In genomic region chr3R:29538436-29538835, dm6 we compare ENCODE assay signal across 4 fruit fly cellular contexts.
TF ChIP-seq lines count a peak whose summit lies in the region.

No protein-coding gene starts in this region.

- no peak for TF ChIP-seq CTCF in whole organism, embryonic (GFP tag; optimal IDR thresholded peaks at IDR 0.05; lab: Kevin White, UChicago)

TF ChIP-seq in whole organism, embryonic, 481 proteins besides CTCF, POLR2A, EP300 and RAD21:
- TF ChIP-seq Fer1 (GFP tag; optimal IDR thresholded peaks at IDR 0.05; lab: Kevin White, UChicago), result no peak
- TF ChIP-seq Drgx (GFP tag; IDR thresholded peaks at IDR 0.05; lab: Robert Waterston, UW), result peak; percentile 33; the same call in 1 of the 2 replicates
- 0 out of 3 replicates have a peak, but pooled peaks have one; percentile 22 for TF ChIP-seq otp (GFP tag; IDR thresholded peaks at IDR 0.05; lab: Robert Waterston, UW)
- TF ChIP-seq ATbp (GFP tag; optimal IDR thresholded peaks at IDR 0.05; lab: Kevin White, UChicago), result no peak
- no peak for TF ChIP-seq bowl (GFP tag; IDR thresholded peaks at IDR 0.05; lab: Robert Waterston, UW)
TF ChIP-seq in whole organism, embryonic: peak in this region for 2.

TF ChIP-seq in whole organism, prepupa, 60 proteins besides CTCF, POLR2A, EP300 and RAD21 (continues in another document):
- TF ChIP-seq spab (GFP tag; optimal IDR thresholded peaks at IDR 0.05; lab: Kevin White, UChicago) (peak; percentile 38), salr (GFP tag; optimal IDR thresholded peaks at IDR 0.05; lab: Kevin White, UChicago) (no peak), CG16779 (tag; optimal IDR thresholded peaks at IDR 0.05; lab: Kevin White, UChicago) (no peak), dac (GFP tag; optimal IDR thresholded peaks at IDR 0.05; lab: Kevin White, UChicago) (no peak), dsx (GFP tag; optimal IDR thresholded peaks at IDR 0.05; lab: Kevin White, UChicago; ENCODE audit: poor library complexity, severe bottlenecking) (no peak), OdsH (GFP tag; optimal IDR thresholded peaks at IDR 0.05; lab: Kevin White, UChicago) (peak; percentile 55), achi (GFP tag; optimal IDR thresholded peaks at IDR 0.05; lab: Kevin White, UChicago) (peak; percentile 52), ss (GFP tag; optimal IDR thresholded peaks at IDR 0.05; lab: Kevin White, UChicago) (no peak), Eip93F (GFP tag; optimal IDR thresholded peaks at IDR 0.05; lab: Kevin White, UChicago) (no peak), net (GFP tag; optimal IDR thresholded peaks at IDR 0.05; lab: Kevin White, UChicago) (peak; percentile 19), CG3032 (tag; optimal IDR thresholded peaks at IDR 0.05; lab: Kevin White, UChicago) (no peak), esn (GFP tag; optimal IDR thresholded peaks at IDR 0.05; lab: Kevin White, UChicago) (peak; percentile 77), Met (GFP tag; optimal IDR thresholded peaks at IDR 0.05; lab: Kevin White, UChicago) (peak; percentile 75), CG10669 (GFP tag; optimal IDR thresholded peaks at IDR 0.05; lab: Kevin White, UChicago) (peak; percentile 34), CG11294 (GFP tag; IDR thresholded peaks at IDR 0.05; lab: Robert Waterston, UW) (no peak), CG6808 (GFP tag; optimal IDR thresholded peaks at IDR 0.05; lab: Kevin White, UChicago) (peak; percentile 26), pdm3 (GFP tag; optimal IDR thresholded peaks at IDR 0.05; lab: Kevin White, UChicago) (peak; percentile 65), CG8319 (GFP tag; optimal IDR thresholded peaks at IDR 0.05; lab: Kevin White, UChicago) (peak; percentile 32), Blimp-1 (GFP tag; optimal IDR thresholded peaks at IDR 0.05; lab: Kevin White, UChicago) (peak; percentile 22), eg (GFP tag; IDR thresholded peaks at IDR 0.05; lab: Robert Waterston, UW) (0 out of 3 replicates have a peak, but pooled peaks have one; percentile 33), Sox15 (GFP tag; optimal IDR thresholded peaks at IDR 0.05; lab: Kevin White, UChicago) (no peak), Ets21C (GFP tag; optimal IDR thresholded peaks at IDR 0.05; lab: Kevin White, UChicago) (peak; percentile 50), CG8119 (GFP tag; IDR thresholded peaks at IDR 0.05; lab: Robert Waterston, UW) (0 out of 3 replicates have a peak, but pooled peaks have one; percentile 43), CG6276 (GFP tag; optimal IDR thresholded peaks at IDR 0.05; lab: Kevin White, UChicago) (peak; percentile 0), fd59A (GFP tag; optimal IDR thresholded peaks at IDR 0.05; lab: Kevin White, UChicago) (no peak), Sox14 (GFP tag; optimal IDR thresholded peaks at IDR 0.05; lab: Kevin White, UChicago) (peak; percentile 64), CG11762 (GFP tag; optimal IDR thresholded peaks at IDR 0.05; lab: Kevin White, UChicago; ENCODE audit: insufficient read depth) (peak; percentile 17), Hr4 (GFP tag; optimal IDR thresholded peaks at IDR 0.05; lab: Kevin White, UChicago) (peak; percentile 17)

TF ChIP-seq in whole organism, pupa, 21 proteins besides CTCF, POLR2A, EP300 and RAD21:
- 0 out of 2 replicates have a peak, but pooled peaks have one; percentile 13 for TF ChIP-seq Ets98B (GFP tag; IDR thresholded peaks at IDR 0.05; lab: Robert Waterston, UW)
- TF ChIP-seq CG8159 (tag; optimal IDR thresholded peaks at IDR 0.05; lab: Kevin White, UChicago), result peak; percentile 53
- no peak for TF ChIP-seq CG12605 (GFP tag; IDR thresholded peaks at IDR 0.05; lab: Robert Waterston, UW)
- no peak for TF ChIP-seq rn (GFP tag; IDR thresholded peaks at IDR 0.05; lab: Robert Waterston, UW)
- TF ChIP-seq Pif1B (GFP tag; optimal IDR thresholded peaks at IDR 0.05; lab: Kevin White, UChicago), result peak; percentile 1
- TF ChIP-seq Pif1A (GFP tag; optimal IDR thresholded peaks at IDR 0.05; lab: Kevin White, UChicago), result peak; percentile 54
- TF ChIP-seq CG13204 (GFP tag; optimal IDR thresholded peaks at IDR 0.05; lab: Kevin White, UChicago), result no peak
- peak; percentile 47 for TF ChIP-seq CG14655 (GFP tag; optimal IDR thresholded peaks at IDR 0.05; lab: Kevin White, UChicago)
- TF ChIP-seq CG8301 (tag; optimal IDR thresholded peaks at IDR 0.05; lab: Kevin White, UChicago), result peak; percentile 23
- no peak for TF ChIP-seq EcR (GFP tag; optimal IDR thresholded peaks at IDR 0.05; lab: Kevin White, UChicago)
- TF ChIP-seq CG9948 (tag; optimal IDR thresholded peaks at IDR 0.05; lab: Kevin White, UChicago), result peak; percentile 44
- TF ChIP-seq CG32121 (GFP tag; IDR thresholded peaks at IDR 0.05; lab: Robert Waterston, UW), result no peak
- peak; percentile 26 for TF ChIP-seq CG15710 (tag; optimal IDR thresholded peaks at IDR 0.05; lab: Kevin White, UChicago)
- TF ChIP-seq CG34367 (tag; optimal IDR thresholded peaks at IDR 0.05; lab: Kevin White, UChicago), result peak; percentile 21
- TF ChIP-seq Snoo (tag; optimal IDR thresholded peaks at IDR 0.05; lab: Kevin White, UChicago), result peak; percentile 50
- TF ChIP-seq fd96Ca (GFP tag; IDR thresholded peaks at IDR 0.05; lab: Robert Waterston, UW), result peak; percentile 44; the same call in 1 of the 3 replicates
- peak; percentile 38 for TF ChIP-seq CG17806 (tag; optimal IDR thresholded peaks at IDR 0.05; lab: Kevin White, UChicago)
- no peak; the same call in 2 of the 3 replicates for TF ChIP-seq CG4496 (GFP tag; IDR thresholded peaks at IDR 0.05; lab: Robert Waterston, UW)
- TF ChIP-seq gl (tag; optimal IDR thresholded peaks at IDR 0.05; lab: Kevin White, UChicago), result no peak
- no peak for TF ChIP-seq D1 (tag; optimal IDR thresholded peaks at IDR 0.05; lab: Kevin White, UChicago)
- TF ChIP-seq CG10348 (GFP tag; IDR thresholded peaks at IDR 0.05; lab: Robert Waterston, UW), result no peak

TF ChIP-seq in whole organism, wandering third instar larva, 38 proteins besides CTCF, POLR2A, EP300 and RAD21:
- TF ChIP-seq h (GFP tag; optimal IDR thresholded peaks at IDR 0.05; lab: Kevin White, UChicago), result peak; percentile 82
- TF ChIP-seq rgr (GFP tag; optimal IDR thresholded peaks at IDR 0.05; lab: Kevin White, UChicago), result peak; percentile 60
- no peak for TF ChIP-seq Abd-B (GFP tag; optimal IDR thresholded peaks at IDR 0.05; lab: Kevin White, UChicago)
- TF ChIP-seq Vsx2 (GFP tag; optimal IDR thresholded peaks at IDR 0.05; lab: Kevin White, UChicago; ENCODE audit: partially characterized antibody), result no peak
- no peak for TF ChIP-seq usp (GFP tag; optimal IDR thresholded peaks at IDR 0.05; lab: Kevin White, UChicago)
- no peak for TF ChIP-seq Dif (GFP tag; optimal IDR thresholded peaks at IDR 0.05; lab: Kevin White, UChicago; ENCODE audit: partially characterized antibody)
- peak; percentile 33 for TF ChIP-seq dmrt93B (GFP tag; optimal IDR thresholded peaks at IDR 0.05; lab: Kevin White, UChicago)
- peak; percentile 60 for TF ChIP-seq br (GFP tag; optimal IDR thresholded peaks at IDR 0.05; lab: Kevin White, UChicago)
- peak in 1 of 2 experiments; percentile 69 for TF ChIP-seq foxo (GFP tag; optimal IDR thresholded peaks at IDR 0.05; lab: Kevin White, UChicago)
- TF ChIP-seq dl (GFP tag; optimal IDR thresholded peaks at IDR 0.05; lab: Kevin White, UChicago; ENCODE audit: insufficient read depth in 1 of 2, partially characterized antibody in 2 of 2), result no peak
- no peak for TF ChIP-seq Hr78 (GFP tag; optimal IDR thresholded peaks at IDR 0.05; lab: Kevin White, UChicago)
- TF ChIP-seq psq (GFP tag; optimal IDR thresholded peaks at IDR 0.05; lab: Kevin White, UChicago), result peak; percentile 53
- TF ChIP-seq GATAd (GFP tag; optimal IDR thresholded peaks at IDR 0.05; lab: Kevin White, UChicago), result no peak
- no peak for TF ChIP-seq Hnf4 (GFP tag; optimal IDR thresholded peaks at IDR 0.05; lab: Kevin White, UChicago)
- TF ChIP-seq sage (GFP tag; optimal IDR thresholded peaks at IDR 0.05; lab: Kevin White, UChicago), result peak; percentile 50
- TF ChIP-seq CG9705 (GFP tag; optimal IDR thresholded peaks at IDR 0.05; lab: Kevin White, UChicago), result no peak
- peak; percentile 21 for TF ChIP-seq CG32264 (GFP tag; optimal IDR thresholded peaks at IDR 0.05; lab: Kevin White, UChicago)
- peak; percentile 68 for TF ChIP-seq HLH106 (tag; optimal IDR thresholded peaks at IDR 0.05; lab: Kevin White, UChicago)
- no peak for TF ChIP-seq Dfd (GFP tag; optimal IDR thresholded peaks at IDR 0.05; lab: Kevin White, UChicago)
- peak; percentile 63 for TF ChIP-seq fru (GFP tag; optimal IDR thresholded peaks at IDR 0.05; lab: Kevin White, UChicago)
- TF ChIP-seq Sp1 (GFP tag; optimal IDR thresholded peaks at IDR 0.05; lab: Kevin White, UChicago), result peak; percentile 57
- peak; percentile 62 for TF ChIP-seq OdsH (GFP tag; optimal IDR thresholded peaks at IDR 0.05; lab: Kevin White, UChicago)
- no peak for TF ChIP-seq CrebA (GFP tag; optimal IDR thresholded peaks at IDR 0.05; lab: Kevin White, UChicago; ENCODE audit: borderline replicate concordance)
- TF ChIP-seq dsf (GFP tag; optimal IDR thresholded peaks at IDR 0.05; lab: Kevin White, UChicago; ENCODE audit: borderline replicate concordance), result no peak
- no peak for TF ChIP-seq pan (optimal IDR thresholded peaks at IDR 0.05; lab: Kevin White, UChicago)
- TF ChIP-seq ey (GFP tag; optimal IDR thresholded peaks at IDR 0.05; lab: Kevin White, UChicago), result peak; percentile 71
- TF ChIP-seq jim (GFP tag; optimal IDR thresholded peaks at IDR 0.05; lab: Kevin White, UChicago), result no peak
- no peak for TF ChIP-seq tai (GFP tag; optimal IDR thresholded peaks at IDR 0.05; lab: Kevin White, UChicago)
- no peak for TF ChIP-seq Rel (GFP tag; optimal IDR thresholded peaks at IDR 0.05; lab: Kevin White, UChicago)
- TF ChIP-seq Rel (tag; optimal IDR thresholded peaks at IDR 0.05; lab: Kevin White, UChicago), result no peak
- TF ChIP-seq woc (GFP tag; optimal IDR thresholded peaks at IDR 0.05; lab: Kevin White, UChicago), result peak; percentile 54

Comparison
In these comparisons a context has a peak if more than half of its experiments do, and no peak if none do; other contexts are left out.
1. Of the 7 proteins assayed by ChIP-seq in both whole organism, embryonic and whole organism, prepupa: peak only in whole organism, embryonic: none; only in whole organism, prepupa: Blimp-1, CG6854, Hr39 and Sox102F; in both: none; in neither: 3.